Fruit fly (Drosophila melanogaster) whole organism, embryonic: ENCODE data around the gene Acp26Aa.

Experiments
- Bteb2 ChIP-seq: fragments of 200-800 bp; sonication (Bioruptor generic); optimal IDR thresholded peaks from 2 replicates; lab custom pipeline; 2016; ENCODE audit warnings: missing biosample characterization, missing genetic modification characterization
- CG10147 ChIP-seq: fragments of 200-800 bp; sonication (Bioruptor generic); optimal IDR thresholded peaks from 2 replicates; lab custom pipeline; 2019; ENCODE audit warnings: missing biosample characterization, mild to moderate bottlenecking, missing genetic modification characterization, moderate library complexity
- CG12071 ChIP-seq: fragments of 200-800 bp; sonication (Bioruptor generic); optimal IDR thresholded peaks from 3 replicates; lab custom pipeline; 2018; ENCODE audit warnings: missing biosample characterization, mild to moderate bottlenecking, missing genetic modification characterization
- CG12236 ChIP-seq: fragments of 200-800 bp; sonication (Bioruptor generic); optimal IDR thresholded peaks from 2 replicates; lab custom pipeline; 2016; ENCODE audit warnings: missing biosample characterization, missing genetic modification characterization
- CG14860 ChIP-seq: fragments of 200-800 bp; sonication (Bioruptor generic); IDR thresholded peaks from 3 replicates; pipeline ENCODE4 v1.3.6; 2022; ENCODE audit warnings: missing biosample characterization, missing genetic modification characterization; ENCODE audit not compliant: partially characterized antibody
- CG14965 ChIP-seq: fragments of 200-800 bp; sonication (Bioruptor generic); optimal IDR thresholded peaks from 2 replicates; lab custom pipeline; 2016; ENCODE audit warnings: missing biosample characterization, missing genetic modification characterization, borderline replicate concordance
- CG15011 ChIP-seq: fragments of 200-800 bp; sonication (Bioruptor generic); optimal IDR thresholded peaks from 3 replicates; lab custom pipeline; 2018; ENCODE audit warnings: missing biosample characterization, mild to moderate bottlenecking, missing genetic modification characterization
- CG15073 ChIP-seq: fragments of 200-800 bp; sonication (Bioruptor generic); optimal IDR thresholded peaks from 2 replicates; lab custom pipeline; 2016; ENCODE audit warnings: missing biosample characterization, missing genetic modification characterization
- CG15269 ChIP-seq: fragments of 200-800 bp; sonication (Bioruptor generic); optimal IDR thresholded peaks from 2 replicates; lab custom pipeline; 2018; ENCODE audit warnings: missing biosample characterization, mild to moderate bottlenecking, missing genetic modification characterization, moderate library complexity
- CG1603 ChIP-seq: fragments of 200-800 bp; sonication (Bioruptor generic); optimal IDR thresholded peaks from 2 replicates; lab custom pipeline; 2019; ENCODE audit warnings: missing biosample characterization, mild to moderate bottlenecking, missing genetic modification characterization, moderate library complexity
- CG1832 ChIP-seq: fragments of 200-800 bp; sonication (Bioruptor generic); optimal IDR thresholded peaks from 2 replicates; lab custom pipeline; 2017; ENCODE audit warnings: missing biosample characterization, mild to moderate bottlenecking, missing genetic modification characterization, inconsistent platforms
- CG18599 ChIP-seq: fragments of 200-800 bp; sonication (Bioruptor generic); optimal IDR thresholded peaks from 3 replicates; lab custom pipeline; 2017; ENCODE audit warnings: missing biosample characterization, missing genetic modification characterization, mild to moderate bottlenecking, moderate library complexity, missing genetic modification reagents
- CG2889 ChIP-seq: fragments of 200-800 bp; sonication (Bioruptor generic); IDR thresholded peaks from 3 replicates; pipeline ENCODE4 v1.3.6; 2022; ENCODE audit warnings: missing biosample characterization, missing genetic modification characterization
- CG34224 ChIP-seq: fragments of 200-800 bp; sonication (Bioruptor generic); IDR thresholded peaks from 3 replicates; pipeline ENCODE4 v1.3.6; 2022; ENCODE audit warnings: missing biosample characterization, missing genetic modification characterization; ENCODE audit not compliant: partially characterized antibody
- CG6254 ChIP-seq: fragments of 200-800 bp; sonication (Bioruptor generic); optimal IDR thresholded peaks from 3 replicates; lab custom pipeline; 2017; ENCODE audit warnings: mild to moderate bottlenecking, missing biosample characterization, missing genetic modification reagents, missing genetic modification characterization
- CG6272 ChIP-seq: fragments of 200-800 bp; sonication (Bioruptor generic); IDR thresholded peaks from 2 replicates; pipeline ENCODE4 v1.3.6; 2022; ENCODE audit warnings: missing biosample characterization, missing genetic modification characterization
- CG6689 ChIP-seq: fragments of 200-800 bp; sonication (Bioruptor generic); IDR thresholded peaks from 2 replicates; pipeline ENCODE4 v1.3.6; 2022; ENCODE audit warnings: missing biosample characterization, missing genetic modification characterization
- CG7987 ChIP-seq: fragments of 200-800 bp; sonication (Bioruptor generic); optimal IDR thresholded peaks from 2 replicates; lab custom pipeline; 2018; ENCODE audit warnings: missing biosample characterization, mild to moderate bottlenecking, missing genetic modification characterization, moderate library complexity
- CG8359 ChIP-seq: fragments of 200-800 bp; sonication (Bioruptor generic); optimal IDR thresholded peaks from 2 replicates; lab custom pipeline; 2017; ENCODE audit warnings: missing biosample characterization, mild to moderate bottlenecking, missing genetic modification characterization, borderline replicate concordance
- CG8388 ChIP-seq: fragments of 200-800 bp; sonication (Bioruptor generic); optimal IDR thresholded peaks from 2 replicates; lab custom pipeline; 2019; ENCODE audit warnings: missing biosample characterization, mild to moderate bottlenecking, missing genetic modification characterization, moderate library complexity
- Dbx ChIP-seq: fragments of 200-800 bp; sonication (Bioruptor generic); IDR thresholded peaks from 3 replicates; pipeline ENCODE4 v1.3.6; 2022; ENCODE audit warnings: missing biosample characterization, missing genetic modification characterization
- Dfd ChIP-seq, 2 experiments: fragments of >200 bp; optimal IDR thresholded peaks; 2 replicates each; lab custom pipeline; 2017; ENCODE audit warnings: missing biosample characterization in 2 of 2, missing genetic modification characterization in 2 of 2
- Dll ChIP-seq: fragments of 200-800 bp; sonication (Bioruptor generic); IDR thresholded peaks from 4 replicates; pipeline ENCODE4 v1.3.6; 2022; ENCODE audit warnings: missing biosample characterization, missing genetic modification characterization; ENCODE audit not compliant: partially characterized antibody
- E2f2 ChIP-seq: fragments of 200-800 bp; sonication (Bioruptor generic); IDR thresholded peaks from 2 replicates; pipeline ENCODE4 v1.3.6; 2022; ENCODE audit warnings: missing biosample characterization, missing genetic modification characterization
- Hr78 ChIP-seq, 2 experiments: fragments of 200-800 bp in 1 of 2; fragments of >200 bp in 1 of 2; sonication (Bioruptor generic) in 1 of 2; optimal IDR thresholded peaks; 2 replicates each; lab custom pipeline; 2017 to 2019; ENCODE audit warnings: missing biosample characterization in 2 of 2, missing genetic modification characterization in 2 of 2, mild to moderate bottlenecking in 1 of 2, moderate library complexity in 1 of 2
- Kr ChIP-seq: fragments of 200-800 bp; sonication (Bioruptor generic); optimal IDR thresholded peaks from 2 replicates; lab custom pipeline; 2017; ENCODE audit warnings: missing biosample characterization, mild to moderate bottlenecking, missing genetic modification characterization
- Poxn ChIP-seq: fragments of 200-800 bp; sonication (Bioruptor generic); IDR thresholded peaks from 2 replicates; pipeline ENCODE4 v1.3.6; 2022; ENCODE audit warnings: missing biosample characterization, missing genetic modification characterization
- Spps ChIP-seq: fragments of 200-800 bp; sonication (Bioruptor generic); optimal IDR thresholded peaks from 2 replicates; lab custom pipeline; 2018; ENCODE audit warnings: missing biosample characterization, mild to moderate bottlenecking, missing genetic modification characterization
- chif ChIP-seq, 2 experiments: fragments of 200-800 bp; sonication (Bioruptor generic); optimal IDR thresholded peaks; 3 replicates each; lab custom pipeline; 2016; ENCODE audit warnings: missing biosample characterization in 2 of 2, missing genetic modification characterization in 2 of 2
- chn ChIP-seq: fragments of 200-800 bp; sonication (Bioruptor generic); optimal IDR thresholded peaks from 2 replicates; lab custom pipeline; 2016; ENCODE audit warnings: missing biosample characterization, missing genetic modification characterization
- cwo ChIP-seq: fragments of 200-800 bp; sonication (Bioruptor generic); optimal IDR thresholded peaks from 3 replicates; lab custom pipeline; 2017; ENCODE audit warnings: missing biosample characterization, missing genetic modification characterization, mild to moderate bottlenecking, moderate library complexity, missing genetic modification reagents
- dmrt11E ChIP-seq: fragments of 200-800 bp; sonication (Bioruptor generic); optimal IDR thresholded peaks from 3 replicates; lab custom pipeline; 2018; ENCODE audit warnings: missing biosample characterization, mild to moderate bottlenecking, missing genetic modification characterization, moderate library complexity
- emc ChIP-seq: fragments of 200-800 bp; sonication (Bioruptor generic); optimal IDR thresholded peaks from 2 replicates; lab custom pipeline; 2016; ENCODE audit warnings: missing biosample characterization, missing genetic modification characterization
- ems ChIP-seq: fragments of 200-800 bp; sonication (Bioruptor generic); optimal IDR thresholded peaks from 3 replicates; lab custom pipeline; 2016; ENCODE audit warnings: missing biosample characterization, missing genetic modification characterization
- esg ChIP-seq: fragments of 200-800 bp; sonication (Bioruptor generic); conservative IDR thresholded peaks from 2 replicates; pipeline ENCODE4 v1.3.6; 2022; ENCODE audit warnings: missing biosample characterization, missing genetic modification characterization
- gem ChIP-seq: fragments of 200-800 bp; sonication (Bioruptor generic); optimal IDR thresholded peaks from 2 replicates; lab custom pipeline; 2019; ENCODE audit warnings: missing biosample characterization, mild to moderate bottlenecking, missing genetic modification characterization, moderate library complexity
- gsb-n ChIP-seq: fragments of 200-800 bp; sonication (Bioruptor generic); optimal IDR thresholded peaks from 3 replicates; lab custom pipeline; 2018; ENCODE audit warnings: missing biosample characterization, mild to moderate bottlenecking, missing genetic modification characterization
- knrl ChIP-seq: fragments of 200-800 bp; sonication (Bioruptor generic); IDR thresholded peaks from 3 replicates; pipeline ENCODE4 v1.3.6; 2022; ENCODE audit warnings: missing biosample characterization, missing genetic modification characterization; ENCODE audit not compliant: partially characterized antibody
- lilli ChIP-seq: fragments of 200-800 bp; sonication (Bioruptor generic); optimal IDR thresholded peaks from 3 replicates; lab custom pipeline; 2016; ENCODE audit warnings: missing biosample characterization, missing genetic modification characterization
- phol ChIP-seq: fragments of 200-800 bp; sonication (Bioruptor generic); optimal IDR thresholded peaks from 3 replicates; lab custom pipeline; 2018; ENCODE audit warnings: missing biosample characterization, mild to moderate bottlenecking, missing genetic modification characterization, moderate library complexity
- prd ChIP-seq, 3 experiments: fragments of >200 bp in 2 of 3; fragments of 200-800 bp in 1 of 3; sonication (Bioruptor generic) in 1 of 3; optimal IDR thresholded peaks in 2 of 3; IDR thresholded peaks in 1 of 3; 2 replicates in 2 of 3; 3 replicates in 1 of 3; pipeline versions ENCODE4 v1.3.6 to Lab custom; 2017 to 2022; ENCODE audit warnings: missing biosample characterization in 1 of 3, missing genetic modification characterization in 1 of 3
- schlank ChIP-seq: fragments of 200-800 bp; sonication (Bioruptor generic); optimal IDR thresholded peaks from 2 replicates; lab custom pipeline; 2018; ENCODE audit warnings: missing biosample characterization, mild to moderate bottlenecking, missing genetic modification characterization
- tll ChIP-seq, 2 experiments: fragments of 200-800 bp in 1 of 2; fragments of >200 bp in 1 of 2; sonication (Bioruptor generic) in 1 of 2; optimal IDR thresholded peaks; 2 replicates each; lab custom pipeline; 2017 to 2019; ENCODE audit warnings: missing biosample characterization in 2 of 2, missing genetic modification characterization in 2 of 2, mild to moderate bottlenecking in 1 of 2, moderate library complexity in 1 of 2
- tx ChIP-seq: fragments of 200-800 bp; sonication (Bioruptor generic); optimal IDR thresholded peaks from 2 replicates; lab custom pipeline; 2016; ENCODE audit warnings: missing biosample characterization, missing genetic modification characterization
- usp ChIP-seq: fragments of >200 bp; optimal IDR thresholded peaks from 2 replicates; lab custom pipeline; 2017; ENCODE audit warnings: missing biosample characterization, missing genetic modification characterization
- wor ChIP-seq: fragments of 200-800 bp; sonication (Bioruptor generic); IDR thresholded peaks from 2 replicates; pipeline ENCODE4 v1.3.6; 2022; ENCODE audit warnings: missing biosample characterization, missing genetic modification characterization

The Acp26Aa gene

dm6 chr2L:5906893-5907850 is 13.5 kb upstream of the Acp26Aa start, which contains the start of gene bchs (continued):
- TF ChIP-seq cwo = peak; percentile 86
- TF ChIP-seq CG10147 (GFP tag; lab: Kevin White, UChicago) = peak; percentile 77
- peak; percentile 83 for TF ChIP-seq CG14965 (GFP tag; lab: Kevin White, UChicago)
- TF ChIP-seq CG1603 = peak; percentile 63
- peak; percentile 97 for TF ChIP-seq E2f2 (GFP tag; lab: Robert Waterston, UW)
- no peak for TF ChIP-seq wor
- TF ChIP-seq phol (tag; lab: Kevin White, UChicago) = peak; percentile 13
- TF ChIP-seq tx (GFP tag; lab: Kevin White, UChicago) = peak; percentile 46
- peak; percentile 81 to 84 for TF ChIP-seq chif (GFP tag; optimal IDR thresholded peaks at IDR 0.05; lab: Kevin White, UChicago)
- TF ChIP-seq esg = no peak
- no peak for TF ChIP-seq Dfd (GFP tag; optimal IDR thresholded peaks at IDR 0.05; lab: Kevin White, UChicago)
- TF ChIP-seq CG15269 = no peak
- TF ChIP-seq Hr78 (GFP tag; optimal IDR thresholded peaks at IDR 0.05; lab: Kevin White, UChicago) = peak in 1 of 2 experiments; percentile 81
- no peak for TF ChIP-seq CG6272 (GFP tag; lab: Robert Waterston, UW)
- TF ChIP-seq prd (optimal IDR thresholded peaks at IDR 0.05; lab: Kevin White, UChicago) = no peak
- peak; percentile 61; the same call in 2 of the 3 replicates for TF ChIP-seq prd (GFP tag; IDR thresholded peaks at IDR 0.05; lab: Robert Waterston, UW)
- peak; percentile 76; the same call in 2 of the 3 replicates for TF ChIP-seq Dbx (GFP tag; lab: Robert Waterston, UW)
- TF ChIP-seq CG8359 = peak; percentile 82
- peak; percentile 76 for TF ChIP-seq Spps
- peak in 1 of 2 experiments; percentile 77 for TF ChIP-seq tll (GFP tag; optimal IDR thresholded peaks at IDR 0.05; lab: Kevin White, UChicago)
- peak; percentile 79 for TF ChIP-seq Bteb2 (GFP tag; lab: Kevin White, UChicago)
- TF ChIP-seq CG18599 (GFP tag; lab: Kevin White, UChicago) = peak; percentile 97
- TF ChIP-seq dmrt11E (tag; lab: Kevin White, UChicago) = peak; percentile 77
- TF ChIP-seq CG6689 (GFP tag; lab: Robert Waterston, UW) = peak; percentile 71
- peak; percentile 88 for TF ChIP-seq Kr
- no peak for TF ChIP-seq gsb-n
- TF ChIP-seq CG6254 = peak; percentile 91
- TF ChIP-seq usp = no peak
- 0 out of 3 replicates have a peak, but pooled peaks have one; percentile 9 for TF ChIP-seq knrl (GFP tag; lab: Robert Waterston, UW)
- TF ChIP-seq CG15073 = no peak
- TF ChIP-seq CG34224 = peak; percentile 63
- TF ChIP-seq ems = peak; percentile 62
- TF ChIP-seq CG14860 (GFP tag; lab: Robert Waterston, UW) = no peak
- no peak for TF ChIP-seq CG2889 (GFP tag; lab: Robert Waterston, UW)
- TF ChIP-seq emc (GFP tag; lab: Kevin White, UChicago) = no peak
- no peak for TF ChIP-seq Poxn (GFP tag; lab: Robert Waterston, UW)
- TF ChIP-seq gem = no peak
- peak; percentile 93 for TF ChIP-seq CG15011
- TF ChIP-seq chn (GFP tag; lab: Kevin White, UChicago) = peak; percentile 51
- TF ChIP-seq CG8388 (GFP tag; lab: Kevin White, UChicago) = peak; percentile 65
- peak; percentile 97 for TF ChIP-seq CG12071 (GFP tag; lab: Kevin White, UChicago)
- peak; percentile 59; the same call in 1 of the 4 replicates for TF ChIP-seq Dll (GFP tag; lab: Robert Waterston, UW)
- TF ChIP-seq CG7987 (GFP tag; lab: Kevin White, UChicago) = peak; percentile 92
- TF ChIP-seq CG12236 (GFP tag; lab: Kevin White, UChicago) = peak; percentile 93
- peak; percentile 45 for TF ChIP-seq CG1832 (GFP tag; lab: Kevin White, UChicago)
- peak; percentile 43 for TF ChIP-seq lilli
- peak; percentile 95 for TF ChIP-seq schlank (tag; lab: Kevin White, UChicago)
